Fruit fly (Drosophila melanogaster): ENCODE measurements around the gene PNUTS.

PNUTS gene

dm6 chr2L:847189-847987, 22.9 kb upstream of the PNUTS start (continued):
- TF ChIP-seq CG4424 (GFP tag; optimal IDR thresholded peaks at IDR 0.05) (peak; percentile 23), CG31441 (GFP tag; IDR thresholded peaks at IDR 0.05) (peak; percentile 42; the same call in 1 of the 2 replicates), Doc2 (GFP tag; IDR thresholded peaks at IDR 0.05) (no peak), CG14014 (GFP tag; IDR thresholded peaks at IDR 0.05) (no peak), Meics (GFP tag; optimal IDR thresholded peaks at IDR 0.05) (peak; percentile 21), CG5245 (GFP tag; optimal IDR thresholded peaks at IDR 0.05) (no peak), CG11504 (tag; optimal IDR thresholded peaks at IDR 0.05) (peak; percentile 55), CG14050 (GFP tag; IDR thresholded peaks at IDR 0.05) (no peak)

- peak; percentile 45 for TF ChIP-seq corto (GFP tag; optimal IDR thresholded peaks at IDR 0.05)
- TF ChIP-seq lbe (GFP tag; optimal IDR thresholded peaks at IDR 0.05): peak; percentile 38
- peak; percentile 27 for TF ChIP-seq zf30C (GFP tag; optimal IDR thresholded peaks at IDR 0.05)
- no peak for TF ChIP-seq CG6854 (GFP tag; optimal IDR thresholded peaks at IDR 0.05)
- peak; percentile 22 for TF ChIP-seq sens (GFP tag)
- TF ChIP-seq kni (GFP tag; optimal IDR thresholded peaks at IDR 0.05): peak; percentile 67
- peak in 1 of 2 experiments; percentile 32 for TF ChIP-seq bsh (GFP tag; optimal IDR thresholded peaks at IDR 0.05)
- TF ChIP-seq Med (GFP tag): peak; percentile 43
- TF ChIP-seq zfh1 (GFP tag; IDR thresholded peaks at IDR 0.05): no peak
- no peak for TF ChIP-seq CG10274 (GFP tag; optimal IDR thresholded peaks at IDR 0.05)
- TF ChIP-seq nom (GFP tag; optimal IDR thresholded peaks at IDR 0.05): peak; percentile 65
- TF ChIP-seq crol (GFP tag; IDR thresholded peaks at IDR 0.05): peak; percentile 40; the same call in 1 of the 2 replicates
Observed at dm6 chr2L:847988-848622, 22.2 kb upstream of the PNUTS start.

dm6 chr2L:849138-849744, 21.0 kb upstream of the PNUTS start:
- TF ChIP-seq CG9727 (GFP tag; optimal IDR thresholded peaks at IDR 0.05): no peak
- TF ChIP-seq sens (GFP tag): peak; percentile 9
- TF ChIP-seq vfl (GFP tag; optimal IDR thresholded peaks at IDR 0.05): no peak

- TF ChIP-seq crol (GFP tag; IDR thresholded peaks at IDR 0.05): peak; percentile 76
- peak; percentile 59 for TF ChIP-seq sens (GFP tag)
- no peak for TF ChIP-seq p53 (GFP tag; optimal IDR thresholded peaks at IDR 0.05)
- TF ChIP-seq hb (GFP tag; IDR thresholded peaks at IDR 0.05; ENCODE audit: partially characterized antibody): 0 out of 3 replicates have a peak, but pooled peaks have one; percentile 8
- TF ChIP-seq CG10321 (GFP tag; IDR thresholded peaks at IDR 0.05): 0 out of 2 replicates have a peak, but pooled peaks have one; percentile 34
- 0 out of 3 replicates have a peak, but pooled peaks have one; percentile 20 for TF ChIP-seq so (GFP tag; IDR thresholded peaks at IDR 0.05)
- no peak for TF ChIP-seq CG12659 (GFP tag; optimal IDR thresholded peaks at IDR 0.05)
- TF ChIP-seq CG15514 (GFP tag; optimal IDR thresholded peaks at IDR 0.05): no peak
- peak; percentile 24; the same call in 1 of the 3 replicates for TF ChIP-seq zfh1 (GFP tag; IDR thresholded peaks at IDR 0.05)
- peak; percentile 21 for TF ChIP-seq twi (tag; optimal IDR thresholded peaks at IDR 0.05)
- no peak for TF ChIP-seq CG6791 (GFP tag; IDR thresholded peaks at IDR 0.05; ENCODE audit: partially characterized antibody)
- no peak for TF ChIP-seq fd96Cb (tag; optimal IDR thresholded peaks at IDR 0.05)
- peak; percentile 62 for TF ChIP-seq Med (GFP tag)
- no peak for TF ChIP-seq H15 (GFP tag; IDR thresholded peaks at IDR 0.05)
- TF ChIP-seq chm (GFP tag; IDR thresholded peaks at IDR 0.05): 0 out of 2 replicates have a peak, but pooled peaks have one; percentile 19
- peak; percentile 23 for TF ChIP-seq HmgD (GFP tag; optimal IDR thresholded peaks at IDR 0.05)
- peak in 1 of 2 experiments; percentile 55 for TF ChIP-seq tll (GFP tag; optimal IDR thresholded peaks at IDR 0.05)
- peak; percentile 47; the same call in 1 of the 3 replicates for TF ChIP-seq ci (GFP tag; IDR thresholded peaks at IDR 0.05)
- peak; percentile 80 for TF ChIP-seq CG4360 (GFP tag; IDR thresholded peaks at IDR 0.05)
- TF ChIP-seq D (optimal IDR thresholded peaks at IDR 0.05): peak; percentile 57
- TF ChIP-seq D (GFP tag; optimal IDR thresholded peaks at IDR 0.05): no peak
- TF ChIP-seq Rfx (GFP tag; IDR thresholded peaks at IDR 0.05): 0 out of 2 replicates have a peak, but pooled peaks have one; percentile 13
Observed at dm6 chr2L:849787-850512, 20.3 kb upstream of the PNUTS start.

Data from whole organism, embryonic.